Worm (Caenorhabditis elegans) whole organism, L1 larva: ENCODE measurements around the gene erp-44.3.

ENCODE experiments used
- C04F5.9 ChIP-seq: sonication (generic microtip); optimal IDR thresholded peaks from 2 replicates; lab custom pipeline; 2016; ENCODE audit warnings: missing genetic modification characterization, missing compliant biosample characterization
- C16A3.4 ChIP-seq: fragments of 150-350 bp; optimal IDR thresholded peaks from 2 replicates; lab custom pipeline; 2014; ENCODE audit warnings: missing biosample characterization, missing genetic modification characterization
- C34B4.2 ChIP-seq: sonication (generic microtip); optimal IDR thresholded peaks from 2 replicates; lab custom pipeline; 2017; ENCODE audit warnings: mild to moderate bottlenecking, missing genetic modification characterization, missing compliant biosample characterization
- F16B12.6 ChIP-seq: fragments of 150-350 bp; optimal IDR thresholded peaks from 2 replicates; lab custom pipeline; 2014; ENCODE audit warnings: missing biosample characterization, missing genetic modification characterization
- alr-1 ChIP-seq: fragments of 200-800 bp; sonication (Bioruptor generic); optimal IDR thresholded peaks from 2 replicates; lab custom pipeline; 2018; ENCODE audit warnings: borderline replicate concordance, mild to moderate bottlenecking, missing genetic modification characterization, missing compliant biosample characterization
- aly-2 ChIP-seq: fragments of 150-350 bp; optimal IDR thresholded peaks from 2 replicates; lab custom pipeline; 2014; ENCODE audit warnings: missing biosample characterization, missing genetic modification characterization
- blmp-1 ChIP-seq: fragments of 150-350 bp; optimal IDR thresholded peaks from 2 replicates; lab custom pipeline; 2014; ENCODE audit warnings: missing biosample characterization, missing genetic modification characterization
- ceh-63 ChIP-seq: fragments of 200-800 bp; sonication (Bioruptor generic); optimal IDR thresholded peaks from 2 replicates; lab custom pipeline; 2018; ENCODE audit warnings: mild to moderate bottlenecking, missing genetic modification characterization, missing compliant biosample characterization
- ceh-8 ChIP-seq: fragments of 200-800 bp; sonication (Bioruptor generic); optimal IDR thresholded peaks from 2 replicates; lab custom pipeline; 2018; ENCODE audit warnings: mild to moderate bottlenecking, missing genetic modification characterization, moderate library complexity, missing compliant biosample characterization
- ceh-82 ChIP-seq, 3 experiments: fragments of 150-350 bp in 1 of 3; sonication (generic microtip) in 2 of 3; optimal IDR thresholded peaks; 2 replicates each; lab custom pipeline; 2014 to 2017; ENCODE audit warnings: missing biosample characterization in 3 of 3, missing genetic modification characterization in 3 of 3
- ceh-90 ChIP-seq: sonication (generic microtip); optimal IDR thresholded peaks from 2 replicates; lab custom pipeline; 2016; ENCODE audit warnings: missing genetic modification characterization, missing compliant biosample characterization
- ces-1 ChIP-seq: fragments of 150-350 bp; optimal IDR thresholded peaks from 2 replicates; lab custom pipeline; 2014; ENCODE audit warnings: missing biosample characterization, missing genetic modification reagents, missing genetic modification characterization
- efl-3 ChIP-seq: fragments of 200-800 bp; sonication (Bioruptor generic); optimal IDR thresholded peaks from 2 replicates; lab custom pipeline; 2018; ENCODE audit warnings: mild to moderate bottlenecking, missing genetic modification characterization, missing compliant biosample characterization
- egl-13 ChIP-seq: sonication (generic microtip); optimal IDR thresholded peaks from 2 replicates; lab custom pipeline; 2016; ENCODE audit warnings: missing genotype, missing genetic modification reagents, missing genetic modification characterization, missing compliant biosample characterization
- egl-27 ChIP-seq, 2 experiments: fragments of 150-350 bp in 1 of 2; sonication (generic microtip); optimal IDR thresholded peaks; 3 replicates each; lab custom pipeline; 2017 to 2018; ENCODE audit warnings: missing biosample characterization in 2 of 2, missing genetic modification characterization in 2 of 2, missing genetic modification reagents in 2 of 2
- elt-3 ChIP-seq, 6 experiments: fragments of 150-350 bp in 1 of 6; sonication (generic microtip); optimal IDR thresholded peaks; 2 replicates each; lab custom pipeline; 2017 to 2018; ENCODE audit warnings: missing biosample characterization in 6 of 6, missing genetic modification characterization in 6 of 6, inconsistent platforms in 1 of 6
- fos-1 ChIP-seq: fragments of 150-350 bp; optimal IDR thresholded peaks from 2 replicates; lab custom pipeline; 2014; ENCODE audit warnings: missing biosample characterization, missing genetic modification characterization
- grh-1 ChIP-seq: fragments of 200-800 bp; sonication (Bioruptor generic); IDR thresholded peaks from 2 replicates; pipeline ENCODE4 v1.3.6; 2022; ENCODE audit warnings: missing genetic modification reagents, missing genetic modification characterization, missing compliant biosample characterization
- hlh-17 ChIP-seq: fragments of 200-800 bp; sonication (Bioruptor generic); optimal IDR thresholded peaks from 2 replicates; lab custom pipeline; 2018; ENCODE audit warnings: missing genetic modification characterization, mild to moderate bottlenecking, missing compliant biosample characterization, moderate library complexity, borderline replicate concordance
- hlh-4 ChIP-seq: sonication (generic microtip); optimal IDR thresholded peaks from 2 replicates; lab custom pipeline; 2016; ENCODE audit warnings: mild to moderate bottlenecking, missing genetic modification characterization, missing compliant biosample characterization
- hpl-2 ChIP-seq: fragments of 150-350 bp; optimal IDR thresholded peaks from 2 replicates; lab custom pipeline; 2014; ENCODE audit warnings: missing biosample characterization, missing genetic modification reagents, missing genetic modification characterization
- irx-1 ChIP-seq: sonication (generic microtip); optimal IDR thresholded peaks from 2 replicates; lab custom pipeline; 2016; ENCODE audit warnings: missing genetic modification characterization, missing compliant biosample characterization
- jun-1 ChIP-seq: fragments of 150-350 bp; optimal IDR thresholded peaks from 2 replicates; lab custom pipeline; 2014; ENCODE audit warnings: missing biosample characterization, missing genetic modification reagents, missing genetic modification characterization
- lin-13 ChIP-seq: fragments of 150-350 bp; optimal IDR thresholded peaks from 2 replicates; lab custom pipeline; 2014; ENCODE audit warnings: missing biosample characterization, missing genetic modification reagents, missing genetic modification characterization
- lin-14 ChIP-seq: fragments of 200-800 bp; sonication (Bioruptor generic); optimal IDR thresholded peaks from 2 replicates; lab custom pipeline; 2018; ENCODE audit warnings: mild to moderate bottlenecking, missing genetic modification characterization, moderate library complexity, missing compliant biosample characterization
- lin-15B ChIP-seq: fragments of 150-350 bp; sonication (generic microtip); optimal IDR thresholded peaks from 3 replicates; lab custom pipeline; 2014; ENCODE audit warnings: missing biosample characterization, missing genetic modification characterization
- lsy-2 ChIP-seq, 2 experiments: fragments of 150-350 bp; optimal IDR thresholded peaks; 2 replicates each; lab custom pipeline; 2014; ENCODE audit warnings: missing biosample characterization in 2 of 2, missing genetic modification characterization in 2 of 2
- mab-9 ChIP-seq: fragments of 200-800 bp; sonication (Bioruptor generic); IDR thresholded peaks from 2 replicates; pipeline ENCODE4 v1.3.6; 2022; ENCODE audit warnings: missing genetic modification reagents, missing genetic modification characterization, missing compliant biosample characterization
- mdl-1 ChIP-seq, 2 experiments: fragments of 150-350 bp; optimal IDR thresholded peaks; 2 replicates each; lab custom pipeline; 2014 to 2017; ENCODE audit warnings: missing biosample characterization in 2 of 2, missing genetic modification characterization in 2 of 2, inconsistent platforms in 1 of 2
- mef-2 ChIP-seq: fragments of 150-350 bp; optimal IDR thresholded peaks from 2 replicates; lab custom pipeline; 2014; ENCODE audit warnings: missing biosample characterization, missing genetic modification characterization
- mep-1 ChIP-seq: fragments of 150-350 bp; optimal IDR thresholded peaks from 2 replicates; lab custom pipeline; 2014; ENCODE audit warnings: missing biosample characterization, missing genetic modification characterization
- nhr-11 ChIP-seq: fragments of 150-350 bp; optimal IDR thresholded peaks from 2 replicates; lab custom pipeline; 2014; ENCODE audit warnings: missing biosample characterization, missing genetic modification characterization
- nhr-20 ChIP-seq: sonication (generic microtip); optimal IDR thresholded peaks from 2 replicates; lab custom pipeline; 2016; ENCODE audit warnings: mild to moderate bottlenecking, missing genetic modification characterization, missing compliant biosample characterization
- nhr-71 ChIP-seq: sonication (generic microtip); optimal IDR thresholded peaks from 2 replicates; lab custom pipeline; 2016; ENCODE audit warnings: mild to moderate bottlenecking, missing genetic modification characterization, moderate library complexity, missing compliant biosample characterization
- nhr-76 ChIP-seq: sonication (generic microtip); optimal IDR thresholded peaks from 2 replicates; lab custom pipeline; 2017; ENCODE audit warnings: missing biosample characterization, missing genetic modification characterization
- nhr-77 ChIP-seq: fragments of 150-350 bp; optimal IDR thresholded peaks from 2 replicates; lab custom pipeline; 2014; ENCODE audit warnings: missing biosample characterization, missing genetic modification characterization
- nhr-84 ChIP-seq: sonication (generic microtip); optimal IDR thresholded peaks from 2 replicates; lab custom pipeline; 2017; ENCODE audit warnings: missing biosample characterization, missing genetic modification characterization
- nhr-85 ChIP-seq: sonication (generic microtip); peaks from one replicate; lab custom pipeline; 2016; ENCODE audit warnings: missing genetic modification characterization, inconsistent platforms, missing compliant biosample characterization
- nhr-90 ChIP-seq: sonication (generic microtip); optimal IDR thresholded peaks from 2 replicates; lab custom pipeline; 2016; ENCODE audit warnings: mild to moderate bottlenecking, missing genetic modification characterization, missing compliant biosample characterization; ENCODE audit not compliant: poor library complexity
- pag-3 ChIP-seq: sonication (generic microtip); optimal IDR thresholded peaks from 2 replicates; lab custom pipeline; 2017; ENCODE audit warnings: missing genetic modification characterization, mild to moderate bottlenecking, missing compliant biosample characterization, antibody characterized with exemption, borderline replicate concordance; ENCODE audit not compliant: insufficient read depth
- pqm-1 ChIP-seq: sonication (generic microtip); optimal IDR thresholded peaks from 3 replicates; lab custom pipeline; 2017; ENCODE audit warnings: missing biosample characterization, missing genetic modification characterization
- rnt-1 ChIP-seq: sonication (generic microtip); optimal IDR thresholded peaks from 2 replicates; lab custom pipeline; 2016; ENCODE audit warnings: mild to moderate bottlenecking, missing genetic modification characterization, moderate library complexity, missing compliant biosample characterization
- skn-1 ChIP-seq: fragments of 150-350 bp; optimal IDR thresholded peaks from 2 replicates; lab custom pipeline; 2014; ENCODE audit warnings: missing biosample characterization, missing genetic modification characterization
- snpc-4 ChIP-seq: fragments of 150-350 bp; optimal IDR thresholded peaks from 2 replicates; lab custom pipeline; 2014; ENCODE audit warnings: missing biosample characterization, missing genetic modification characterization
- sptf-1 ChIP-seq: fragments of 150-350 bp; optimal IDR thresholded peaks from 2 replicates; lab custom pipeline; 2014; ENCODE audit warnings: missing biosample characterization, missing genetic modification characterization
- swsn-7 ChIP-seq: sonication (generic microtip); optimal IDR thresholded peaks from 2 replicates; lab custom pipeline; 2016; ENCODE audit warnings: missing genetic modification characterization, missing compliant biosample characterization
- tlp-1 ChIP-seq: fragments of 150-350 bp; optimal IDR thresholded peaks from 2 replicates; lab custom pipeline; 2014; ENCODE audit warnings: missing biosample characterization, missing genetic modification characterization
- unc-130 ChIP-seq: fragments of 150-350 bp; optimal IDR thresholded peaks from 2 replicates; lab custom pipeline; 2017; ENCODE audit warnings: missing biosample characterization, missing genetic modification characterization, inconsistent platforms
- unc-30 ChIP-seq: sonication (generic microtip); optimal IDR thresholded peaks from 2 replicates; lab custom pipeline; 2017; ENCODE audit warnings: missing biosample characterization, missing genetic modification characterization
- unc-62 ChIP-seq: fragments of 150-350 bp; optimal IDR thresholded peaks from 2 replicates; lab custom pipeline; 2014; ENCODE audit warnings: missing biosample characterization, missing genetic modification reagents, missing genetic modification characterization
- unc-86 ChIP-seq: sonication (generic microtip); optimal IDR thresholded peaks from 2 replicates; lab custom pipeline; 2016; ENCODE audit warnings: missing genetic modification characterization, missing compliant biosample characterization
- unc-98 ChIP-seq: fragments of 200-800 bp; sonication (Bioruptor generic); IDR thresholded peaks from 2 replicates; pipeline ENCODE4 v1.3.6; 2022; ENCODE audit warnings: missing genetic modification characterization, missing compliant biosample characterization
- vab-15 ChIP-seq: sonication (generic microtip); optimal IDR thresholded peaks from 2 replicates; lab custom pipeline; 2017; ENCODE audit warnings: missing genotype, mild to moderate bottlenecking, missing genetic modification characterization, missing compliant biosample characterization

The erp-44.3 gene

DNA sequence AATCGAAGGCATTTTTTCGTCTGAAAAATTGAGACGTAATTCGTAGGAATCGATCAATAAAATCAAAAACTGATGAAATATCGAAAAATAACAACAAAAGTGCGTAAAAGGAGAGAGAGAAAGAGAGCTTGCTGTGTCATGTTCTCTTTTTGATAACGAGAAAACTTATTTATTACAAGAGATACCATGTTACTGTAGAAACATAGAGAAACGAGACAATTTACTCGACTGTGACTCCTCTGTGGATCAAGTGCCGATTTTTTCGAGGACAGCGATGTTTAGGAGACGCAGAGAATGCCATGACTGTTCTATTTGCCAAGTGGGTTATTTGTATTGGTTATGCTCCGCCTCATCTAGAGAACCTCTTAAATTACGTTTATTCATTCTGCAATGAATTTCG, 11.1 kb downstream of the erp-44.3 start, which contains the start of gene sph-1:
Gene sph-1 (minus strand): TSS at position 23 of the 400 bp plus-strand sequence.
- TF ChIP-seq alr-1 (tag; lab: Kevin White, UChicago) (no peak), snpc-4 (no peak), ceh-63 (no peak), blmp-1 (peak; percentile 22), egl-27 (tag; optimal IDR thresholded peaks at IDR 0.05; lab: Kevin White, UChicago) (no peak), mef-2 (tag; lab: Kevin White, UChicago) (no peak), rnt-1 (no peak), F16B12.6 (tag; lab: Kevin White, UChicago) (no peak), nhr-85 (tag; lab: Kevin White, UChicago) (no peak), nhr-11 (tag; lab: Kevin White, UChicago) (no peak), tlp-1 (no peak), nhr-90 (tag; lab: Kevin White, UChicago) (no peak), ceh-82 (tag; optimal IDR thresholded peaks at IDR 0.05; lab: Kevin White, UChicago) (no peak), C34B4.2 (tag; lab: Kevin White, UChicago) (no peak), aly-2 (no peak), unc-98 (GFP tag; lab: Robert Waterston, UW) (no peak), lin-14 (GFP tag; lab: Kevin White, UChicago) (peak; percentile 70), hpl-2 (GFP tag; lab: Kevin White, UChicago) (no peak), swsn-7 (tag; lab: Kevin White, UChicago) (no peak), mab-9 (GFP tag; lab: Robert Waterston, UW) (no peak), irx-1 (tag; lab: Kevin White, UChicago) (no peak), vab-15 (no peak), lsy-2 (tag; optimal IDR thresholded peaks at IDR 0.05; lab: Kevin White, UChicago) (peak in 1 of 2 experiments; percentile 21), C16A3.4 (tag; lab: Kevin White, UChicago) (no peak), lin-15B (tag; lab: Kevin White, UChicago) (no peak), nhr-71 (tag; lab: Kevin White, UChicago) (peak; percentile 36), unc-86 (tag; lab: Kevin White, UChicago) (no peak), fos-1 (tag; lab: Kevin White, UChicago) (peak; percentile 40), nhr-77 (tag; lab: Kevin White, UChicago) (peak; percentile 46), unc-30 (no peak), nhr-20 (tag; lab: Kevin White, UChicago) (peak; percentile 38), pag-3 (no peak), jun-1 (tag; lab: Kevin White, UChicago) (no peak), unc-130 (no peak), lin-13 (GFP tag; lab: Kevin White, UChicago) (no peak), sptf-1 (no peak), efl-3 (no peak), egl-13 (tag; lab: Kevin White, UChicago) (no peak), grh-1 (GFP tag; lab: Robert Waterston, UW) (no peak), hlh-4 (no peak), hlh-17 (GFP tag; lab: Kevin White, UChicago) (no peak), mep-1 (tag; lab: Kevin White, UChicago) (peak; percentile 47), ceh-8 (GFP tag; lab: Kevin White, UChicago) (no peak), nhr-84 (tag; lab: Kevin White, UChicago) (no peak), nhr-76 (no peak), ceh-90 (no peak), unc-62 (GFP tag; lab: Kevin White, UChicago) (no peak), mdl-1 (tag; optimal IDR thresholded peaks at IDR 0.05; lab: Kevin White, UChicago) (peak in 1 of 2 experiments; percentile 13), ces-1 (GFP tag; lab: Kevin White, UChicago) (no peak), elt-3 (tag; optimal IDR thresholded peaks at IDR 0.05; lab: Kevin White, UChicago) (no peak), skn-1 (tag; lab: Kevin White, UChicago) (no peak), C04F5.9 (tag; lab: Kevin White, UChicago) (no peak), pqm-1 (no peak)
